Fruit fly (Drosophila melanogaster) whole organism, embryonic: ENCODE data around the gene CG15019.

ENCODE experiments used
- CG10431 ChIP-seq: fragments of 200-800 bp; sonication (Bioruptor generic); optimal IDR thresholded peaks from 3 replicates; lab custom pipeline; 2018; ENCODE audit warnings: missing biosample characterization, mild to moderate bottlenecking, missing genetic modification characterization
- CG10462 ChIP-seq: fragments of 200-800 bp; sonication (Bioruptor generic); optimal IDR thresholded peaks from 2 replicates; lab custom pipeline; 2016; ENCODE audit warnings: missing biosample characterization, missing genetic modification characterization
- CG1602 ChIP-seq: fragments of 200-800 bp; sonication (Bioruptor generic); optimal IDR thresholded peaks from 3 replicates; lab custom pipeline; 2016; ENCODE audit warnings: missing biosample characterization, missing genetic modification characterization
- CG1832 ChIP-seq: fragments of 200-800 bp; sonication (Bioruptor generic); optimal IDR thresholded peaks from 2 replicates; lab custom pipeline; 2017; ENCODE audit warnings: missing biosample characterization, mild to moderate bottlenecking, missing genetic modification characterization, inconsistent platforms
- CG4424 ChIP-seq: fragments of 200-800 bp; sonication (Bioruptor generic); optimal IDR thresholded peaks from 3 replicates; lab custom pipeline; 2016; ENCODE audit warnings: missing biosample characterization, missing genetic modification characterization
- CG8290 ChIP-seq, 3 experiments: fragments of 200-800 bp; sonication (Bioruptor generic); optimal IDR thresholded peaks; 2 replicates each; lab custom pipeline; 2016 to 2019; ENCODE audit warnings: missing biosample characterization in 3 of 3, missing genetic modification characterization in 3 of 3, mild to moderate bottlenecking in 2 of 3, moderate library complexity in 1 of 3
- aop ChIP-seq: fragments of 200-800 bp; sonication (Bioruptor generic); IDR thresholded peaks from 2 replicates; pipeline ENCODE4 v1.3.6; 2022; ENCODE audit warnings: missing biosample characterization, missing genetic modification characterization
- bab2 ChIP-seq: fragments of 200-800 bp; sonication (Bioruptor generic); optimal IDR thresholded peaks from 2 replicates; lab custom pipeline; 2016; ENCODE audit warnings: missing biosample characterization, missing genetic modification characterization
- fd64A ChIP-seq: fragments of 200-800 bp; sonication (Bioruptor generic); optimal IDR thresholded peaks from 3 replicates; lab custom pipeline; 2018; ENCODE audit warnings: missing biosample characterization, mild to moderate bottlenecking, missing genetic modification characterization
- mirr ChIP-seq: fragments of 200-800 bp; sonication (Bioruptor generic); optimal IDR thresholded peaks from 3 replicates; lab custom pipeline; 2018; ENCODE audit warnings: missing biosample characterization, mild to moderate bottlenecking, missing genetic modification characterization
- oc ChIP-seq: fragments of 200-800 bp; sonication (Bioruptor generic); optimal IDR thresholded peaks from 2 replicates; lab custom pipeline; 2018; ENCODE audit warnings: missing biosample characterization, mild to moderate bottlenecking, missing genetic modification characterization, moderate library complexity
- twi ChIP-seq: fragments of 200-800 bp; optimal IDR thresholded peaks from 2 replicates; lab custom pipeline; 2019; ENCODE audit warnings: missing biosample characterization, mild to moderate bottlenecking, missing genetic modification characterization, moderate library complexity

- no peak for TF ChIP-seq bab2 (GFP tag; lab: Kevin White, UChicago)
- TF ChIP-seq aop (GFP tag; lab: Robert Waterston, UW): no peak
- TF ChIP-seq CG8290 (GFP tag; optimal IDR thresholded peaks at IDR 0.05; lab: Kevin White, UChicago): no peak
- no peak for TF ChIP-seq CG8290 (tag; optimal IDR thresholded peaks at IDR 0.05; lab: Kevin White, UChicago)
- TF ChIP-seq mirr (GFP tag; lab: Kevin White, UChicago): no peak
- no peak for TF ChIP-seq CG10462
- TF ChIP-seq fd64A (GFP tag; lab: Kevin White, UChicago): no peak
- TF ChIP-seq twi (tag; lab: Kevin White, UChicago): no peak
- no peak for TF ChIP-seq CG1832 (GFP tag; lab: Kevin White, UChicago)
- no peak for TF ChIP-seq CG1602 (GFP tag; lab: Kevin White, UChicago)
- no peak for TF ChIP-seq CG10431 (GFP tag; lab: Kevin White, UChicago)
- TF ChIP-seq CG4424 (GFP tag; lab: Kevin White, UChicago): no peak
- no peak for TF ChIP-seq oc (tag; lab: Kevin White, UChicago)
Observed at dm6 chr3L:4371978-4372377, 33.9 kb downstream of the CG15019 start.
